Worm (Caenorhabditis elegans): ENCODE data around the gene T21C9.11.

DNA sequence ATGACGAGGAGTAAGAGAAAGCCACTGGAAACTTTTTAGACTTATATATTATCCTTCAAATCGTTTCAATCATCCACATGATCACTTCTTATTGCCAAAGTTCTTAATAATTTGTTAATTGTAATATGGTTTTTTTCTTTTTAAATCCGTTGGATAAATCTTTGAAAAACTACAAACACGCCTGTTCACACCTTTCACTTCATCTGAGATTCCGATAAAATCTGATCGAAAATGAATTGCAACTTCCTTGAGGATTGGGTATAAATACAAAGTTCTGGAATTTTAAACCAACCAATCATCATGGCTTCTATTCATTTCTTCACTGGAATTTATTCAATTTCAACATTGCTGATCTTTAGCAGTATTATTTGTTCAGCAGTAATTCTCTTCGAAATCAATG is 34.1 kb downstream of the T21C9.11 start, which contains the start of gene col-152:
- TF ChIP-seq ama-1 (optimal IDR thresholded peaks at IDR 0.05) = no peak
- no peak for TF ChIP-seq sea-1 (GFP tag; conservative IDR thresholded peaks at IDR 0.05)
- no peak for TF ChIP-seq hnd-1 (tag; optimal IDR thresholded peaks at IDR 0.05)
- no peak for TF ChIP-seq tbx-37 (GFP tag; conservative IDR thresholded peaks at IDR 0.05)
- no peak for TF ChIP-seq scrt-1 (GFP tag; IDR thresholded peaks at IDR 0.05)
- TF ChIP-seq aly-1 (tag; optimal IDR thresholded peaks at IDR 0.05) = no peak
- no peak for TF ChIP-seq flt-1 (GFP tag; IDR thresholded peaks at IDR 0.05)
- TF ChIP-seq ceh-36 (tag; optimal IDR thresholded peaks at IDR 0.05) = no peak
- TF ChIP-seq pes-1 (GFP tag; IDR thresholded peaks at IDR 0.05) = no peak
- no peak for TF ChIP-seq B0310.2 (tag; optimal IDR thresholded peaks at IDR 0.05)

All from whole organism, early embryonic.